Worm (Caenorhabditis elegans) whole organism, late embryonic: ENCODE results near the gene nep-11.

Experiments
- hlh-6 ChIP-seq: sonication (generic microtip); optimal IDR thresholded peaks from 2 replicates; lab custom pipeline; 2016; ENCODE audit warnings: missing genotype, missing genetic modification characterization, missing compliant biosample characterization
- sdc-2 ChIP-seq: sonication (generic microtip); optimal IDR thresholded peaks from 2 replicates; lab custom pipeline; 2016; ENCODE audit warnings: missing genotype, missing genetic modification characterization, missing compliant biosample characterization
- ztf-16 ChIP-seq: sonication (generic microtip); optimal IDR thresholded peaks from 2 replicates; lab custom pipeline; 2017; ENCODE audit warnings: missing genetic modification characterization, missing compliant biosample characterization

- no peak for TF ChIP-seq sdc-2 (tag; lab: Kevin White, UChicago)
- no peak for TF ChIP-seq hlh-6
- TF ChIP-seq ztf-16 (tag; lab: Kevin White, UChicago) = no peak
These were observed at the start of gene nep-11 for ce11 chrII:3425433-3425832.
